Fruit fly (Drosophila melanogaster): Measurements from ENCODE around the gene Sgt1.

dm6 chr3R:8264302-8265080 lies 40.6 kb downstream of the Sgt1 start, which contains the start of the genes RPA1 and Mcm2:
- TF ChIP-seq CG7368 (GFP tag; optimal IDR thresholded peaks at IDR 0.05), result peak; percentile 56
- TF ChIP-seq Blimp-1 (GFP tag; optimal IDR thresholded peaks at IDR 0.05), result peak; percentile 56
- TF ChIP-seq CG11902 (GFP tag; optimal IDR thresholded peaks at IDR 0.05), result peak; percentile 73
- peak; percentile 87 for TF ChIP-seq CG31627 (GFP tag; optimal IDR thresholded peaks at IDR 0.05)
- TF ChIP-seq pdm3 (GFP tag; optimal IDR thresholded peaks at IDR 0.05), result no peak
- TF ChIP-seq net (GFP tag; optimal IDR thresholded peaks at IDR 0.05), result peak; percentile 74
- TF ChIP-seq dac (GFP tag; optimal IDR thresholded peaks at IDR 0.05), result no peak
- TF ChIP-seq topi (GFP tag; optimal IDR thresholded peaks at IDR 0.05), result peak; percentile 67
- TF ChIP-seq CG8119 (GFP tag; IDR thresholded peaks at IDR 0.05), result peak; percentile 66; the same call in 2 of the 3 replicates
- TF ChIP-seq CG10669 (GFP tag; optimal IDR thresholded peaks at IDR 0.05), result peak; percentile 70
